Worm (Caenorhabditis elegans): ENCODE results near the gene alh-5.

alh-5 gene

ce11 chrV:2004229-2004628 lies 4.8 kb upstream of the alh-5 start, which contains the start of gene clec-206:
clec-206 (minus strand) TSS chrV:2004329.
- no peak for TF ChIP-seq ceh-36 (tag; optimal IDR thresholded peaks at IDR 0.05)
- no peak for TF ChIP-seq ceh-13 (GFP tag; optimal IDR thresholded peaks at IDR 0.05)
- no peak for TF ChIP-seq ets-7 (tag; optimal IDR thresholded peaks at IDR 0.05)
- no peak for TF ChIP-seq scrt-1 (GFP tag; IDR thresholded peaks at IDR 0.05)
- no peak for TF ChIP-seq aly-1 (tag; optimal IDR thresholded peaks at IDR 0.05)
- TF ChIP-seq hmg-4 (GFP tag; optimal IDR thresholded peaks at IDR 0.05), result no peak
- TF ChIP-seq hnd-1 (tag; optimal IDR thresholded peaks at IDR 0.05), result no peak
- no peak for TF ChIP-seq hmbx-1 (tag; optimal IDR thresholded peaks at IDR 0.05)

DNA sequence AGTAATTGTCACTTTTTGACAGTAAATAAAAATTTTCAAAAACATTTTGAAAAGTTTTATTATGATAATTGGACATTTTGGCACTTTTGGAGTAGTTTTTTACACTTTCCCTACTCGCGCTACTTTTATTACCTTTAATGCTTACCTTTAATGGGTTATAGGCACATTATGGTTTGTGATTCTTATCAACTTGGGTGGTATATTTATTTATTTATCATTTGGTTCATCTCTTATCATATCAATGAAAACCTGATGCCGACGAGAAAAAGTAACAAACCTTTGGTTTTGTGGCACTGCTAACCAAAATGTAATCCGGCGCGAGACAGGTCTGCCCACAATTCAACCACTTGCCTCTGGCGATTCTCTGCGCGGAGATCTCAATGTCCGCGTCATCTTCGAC lies 1.0 kb downstream of the alh-5 start:
- TF ChIP-seq ceh-13 (GFP tag; optimal IDR thresholded peaks at IDR 0.05) (no peak), hmg-4 (GFP tag; optimal IDR thresholded peaks at IDR 0.05) (no peak), ceh-36 (tag; optimal IDR thresholded peaks at IDR 0.05) (no peak), ama-1 (optimal IDR thresholded peaks at IDR 0.05) (no peak), B0310.2 (tag; optimal IDR thresholded peaks at IDR 0.05) (no peak), pes-1 (GFP tag; IDR thresholded peaks at IDR 0.05) (no peak), tbx-11 (GFP tag; IDR thresholded peaks at IDR 0.05) (no peak), scrt-1 (GFP tag; IDR thresholded peaks at IDR 0.05) (no peak), sea-1 (GFP tag; conservative IDR thresholded peaks at IDR 0.05) (no peak), flt-1 (GFP tag; IDR thresholded peaks at IDR 0.05) (no peak), hmbx-1 (tag; optimal IDR thresholded peaks at IDR 0.05) (no peak), ets-7 (tag; optimal IDR thresholded peaks at IDR 0.05) (no peak), aly-1 (tag; optimal IDR thresholded peaks at IDR 0.05) (no peak), tra-4 (tag; optimal IDR thresholded peaks at IDR 0.05) (no peak), hnd-1 (tag; optimal IDR thresholded peaks at IDR 0.05) (no peak), tbx-37 (GFP tag; conservative IDR thresholded peaks at IDR 0.05) (no peak)

- TF ChIP-seq hmbx-1 (tag; optimal IDR thresholded peaks at IDR 0.05) (no peak), hmg-4 (GFP tag; optimal IDR thresholded peaks at IDR 0.05) (no peak), sea-1 (GFP tag; conservative IDR thresholded peaks at IDR 0.05) (no peak), aly-1 (tag; optimal IDR thresholded peaks at IDR 0.05) (no peak), tra-4 (tag; optimal IDR thresholded peaks at IDR 0.05) (no peak), hnd-1 (tag; optimal IDR thresholded peaks at IDR 0.05) (no peak)
Observed at ce11 chrV:1992515-1992968, 6.8 kb downstream of the alh-5 start, which contains the start of gene tnt-4. tnt-4 (minus strand) TSS chrV:1992918.

DNA sequence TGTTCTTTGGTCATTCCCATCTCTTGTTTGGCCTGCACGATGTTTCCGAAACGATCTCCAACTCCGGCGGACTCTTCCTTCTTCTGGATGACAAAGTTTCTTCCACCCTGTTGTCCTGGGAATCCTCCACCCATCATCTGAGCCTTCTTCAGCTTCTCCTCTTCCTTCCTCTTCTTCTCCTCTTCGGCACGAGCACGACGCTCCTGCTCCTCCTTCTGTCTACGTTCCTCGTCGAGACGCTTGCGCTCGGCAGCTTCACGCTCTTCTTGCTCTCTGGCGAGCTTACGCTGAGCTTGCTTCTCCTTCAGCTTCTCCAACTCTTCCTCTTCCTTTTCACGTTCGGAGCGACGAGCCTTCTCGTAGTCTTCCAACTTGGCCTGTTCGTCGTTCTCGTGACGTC lies 8.0 kb downstream of the alh-5 start:
- TF ChIP-seq hnd-1 (tag; optimal IDR thresholded peaks at IDR 0.05) (no peak), hmg-4 (GFP tag; optimal IDR thresholded peaks at IDR 0.05) (no peak), flt-1 (GFP tag; IDR thresholded peaks at IDR 0.05) (no peak), tbx-37 (GFP tag; conservative IDR thresholded peaks at IDR 0.05) (no peak), ceh-36 (tag; optimal IDR thresholded peaks at IDR 0.05) (no peak), ama-1 (optimal IDR thresholded peaks at IDR 0.05) (no peak), scrt-1 (GFP tag; IDR thresholded peaks at IDR 0.05) (no peak), ets-7 (tag; optimal IDR thresholded peaks at IDR 0.05) (no peak), tra-4 (tag; optimal IDR thresholded peaks at IDR 0.05) (no peak), sea-1 (GFP tag; conservative IDR thresholded peaks at IDR 0.05) (no peak), F13C5.2 (tag; optimal IDR thresholded peaks at IDR 0.05) (no peak), ceh-13 (GFP tag; optimal IDR thresholded peaks at IDR 0.05) (no peak)

DNA sequence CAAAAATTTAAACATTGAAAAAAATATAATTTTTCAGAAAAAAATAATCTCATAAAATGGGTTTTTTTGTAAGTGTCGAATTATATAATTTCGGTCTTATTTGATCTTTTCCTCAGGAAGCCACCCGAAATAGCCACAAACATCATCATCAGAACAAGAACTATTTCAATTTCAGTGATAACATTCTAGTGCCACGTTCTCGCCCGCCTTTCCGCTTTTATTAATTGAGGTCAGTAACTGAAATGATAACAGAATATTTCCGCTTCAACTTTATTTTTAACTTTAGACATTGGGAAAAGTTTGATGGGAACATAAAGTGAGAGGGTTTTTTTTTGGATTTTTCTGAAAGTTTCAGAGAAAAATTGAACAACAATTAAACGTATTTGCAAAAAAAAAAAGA lies 10.2 kb downstream of the alh-5 start:
- TF ChIP-seq aly-1 (tag; optimal IDR thresholded peaks at IDR 0.05) (no peak), sea-1 (GFP tag; conservative IDR thresholded peaks at IDR 0.05) (no peak), tbx-11 (GFP tag; IDR thresholded peaks at IDR 0.05) (no peak), hmbx-1 (tag; optimal IDR thresholded peaks at IDR 0.05) (no peak), tbx-37 (GFP tag; conservative IDR thresholded peaks at IDR 0.05) (no peak), ets-7 (tag; optimal IDR thresholded peaks at IDR 0.05) (no peak)

DNA sequence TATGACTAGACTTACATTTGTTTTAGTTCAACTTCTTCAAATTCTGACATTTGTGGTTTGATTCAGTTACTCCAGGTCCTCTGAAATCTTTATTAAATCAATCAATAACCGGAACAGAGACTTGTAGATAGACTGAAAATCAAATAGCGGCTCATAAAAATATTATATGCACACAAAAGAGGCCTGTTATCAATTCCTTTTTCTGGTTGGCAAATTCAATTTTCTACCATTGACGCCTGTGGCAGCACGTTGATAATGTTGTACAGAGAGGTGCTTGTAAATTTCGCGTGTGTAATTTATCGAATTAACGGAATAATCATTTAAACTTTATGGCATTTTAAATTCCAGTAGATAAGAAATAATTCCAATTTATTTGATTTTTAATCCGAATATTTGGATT lies 12.4 kb downstream of the alh-5 start, which contains the start of gene T08B1.1:
TSS of gene T08B1.1 (minus strand) at position 92 of the 400 bp plus-strand sequence.
- TF ChIP-seq tbx-11 (GFP tag; IDR thresholded peaks at IDR 0.05) (no peak), hmbx-1 (tag; optimal IDR thresholded peaks at IDR 0.05) (no peak), tbx-37 (GFP tag; conservative IDR thresholded peaks at IDR 0.05) (no peak), hnd-1 (tag; optimal IDR thresholded peaks at IDR 0.05) (no peak), hmg-4 (GFP tag; optimal IDR thresholded peaks at IDR 0.05) (no peak), ama-1 (optimal IDR thresholded peaks at IDR 0.05) (no peak), F13C5.2 (tag; optimal IDR thresholded peaks at IDR 0.05) (no peak), pes-1 (GFP tag; IDR thresholded peaks at IDR 0.05) (no peak)

DNA sequence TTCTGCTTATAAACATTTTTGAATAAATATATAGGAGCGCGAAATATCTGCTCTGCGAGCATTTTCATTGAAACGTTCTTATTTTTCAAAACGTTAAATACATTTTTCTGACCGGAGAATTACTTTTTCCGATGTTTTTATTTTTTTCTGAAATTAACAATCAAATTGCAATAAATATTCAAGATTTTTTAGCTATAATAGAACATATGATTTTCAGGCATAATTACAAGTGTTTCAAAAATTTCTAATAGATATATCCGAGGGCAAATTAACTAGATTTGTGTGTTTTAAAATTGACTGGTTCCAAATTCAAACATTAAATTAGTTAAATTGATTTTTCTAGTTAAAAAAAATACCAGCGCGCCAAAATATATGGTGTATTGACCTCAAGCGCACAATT lies 20.4 kb downstream of the alh-5 start, which contains the start of gene T08B1.4:
TSS of gene T08B1.4 (plus strand) at position 301 of the 400 bp plus-strand sequence.
- TF ChIP-seq ceh-13 (GFP tag; optimal IDR thresholded peaks at IDR 0.05) (no peak), hmg-4 (GFP tag; optimal IDR thresholded peaks at IDR 0.05) (no peak), tra-4 (tag; optimal IDR thresholded peaks at IDR 0.05) (no peak), B0310.2 (tag; optimal IDR thresholded peaks at IDR 0.05) (no peak), F13C5.2 (tag; optimal IDR thresholded peaks at IDR 0.05) (no peak), scrt-1 (GFP tag; IDR thresholded peaks at IDR 0.05) (no peak), ceh-36 (tag; optimal IDR thresholded peaks at IDR 0.05) (no peak), pes-1 (GFP tag; IDR thresholded peaks at IDR 0.05) (no peak), ama-1 (optimal IDR thresholded peaks at IDR 0.05) (no peak)

DNA sequence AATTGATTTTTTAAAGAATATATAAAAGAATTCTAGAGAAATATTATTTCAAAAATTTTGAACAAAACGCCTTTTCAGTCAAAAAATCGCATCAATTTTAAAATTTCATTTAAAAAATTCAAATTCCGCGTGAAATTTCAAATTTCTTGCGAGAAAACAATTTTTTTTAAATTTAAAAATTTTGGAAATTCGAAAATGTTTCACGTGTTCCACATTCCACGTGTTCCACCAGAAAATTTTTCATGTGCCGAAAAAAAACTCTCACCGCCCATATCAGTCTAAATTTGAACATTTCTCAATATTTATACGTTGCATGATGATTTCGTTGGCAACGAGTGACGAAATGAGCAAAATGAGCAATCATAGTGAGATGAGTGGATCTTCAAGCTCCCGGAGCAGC lies 24.3 kb downstream of the alh-5 start, which contains the start of gene fbxa-201:
TSS of gene fbxa-201 (plus strand) at position 301 of the 400 bp plus-strand sequence.
- TF ChIP-seq hmbx-1 (tag; optimal IDR thresholded peaks at IDR 0.05) (no peak), flt-1 (GFP tag; IDR thresholded peaks at IDR 0.05) (no peak), ets-7 (tag; optimal IDR thresholded peaks at IDR 0.05) (no peak), scrt-1 (GFP tag; IDR thresholded peaks at IDR 0.05) (no peak), aly-1 (tag; optimal IDR thresholded peaks at IDR 0.05) (no peak), F13C5.2 (tag; optimal IDR thresholded peaks at IDR 0.05) (no peak), ceh-36 (tag; optimal IDR thresholded peaks at IDR 0.05) (no peak), ceh-13 (GFP tag; optimal IDR thresholded peaks at IDR 0.05) (no peak), hnd-1 (tag; optimal IDR thresholded peaks at IDR 0.05) (no peak), ama-1 (optimal IDR thresholded peaks at IDR 0.05) (no peak), hmg-4 (GFP tag; optimal IDR thresholded peaks at IDR 0.05) (no peak), sea-1 (GFP tag; conservative IDR thresholded peaks at IDR 0.05) (no peak), pes-1 (GFP tag; IDR thresholded peaks at IDR 0.05) (no peak), tbx-37 (GFP tag; conservative IDR thresholded peaks at IDR 0.05) (no peak), tbx-11 (GFP tag; IDR thresholded peaks at IDR 0.05) (no peak), B0310.2 (tag; optimal IDR thresholded peaks at IDR 0.05) (no peak), tra-4 (tag; optimal IDR thresholded peaks at IDR 0.05) (no peak)
